Worm (Caenorhabditis elegans): ENCODE data around the gene T21C9.13.

DNA sequence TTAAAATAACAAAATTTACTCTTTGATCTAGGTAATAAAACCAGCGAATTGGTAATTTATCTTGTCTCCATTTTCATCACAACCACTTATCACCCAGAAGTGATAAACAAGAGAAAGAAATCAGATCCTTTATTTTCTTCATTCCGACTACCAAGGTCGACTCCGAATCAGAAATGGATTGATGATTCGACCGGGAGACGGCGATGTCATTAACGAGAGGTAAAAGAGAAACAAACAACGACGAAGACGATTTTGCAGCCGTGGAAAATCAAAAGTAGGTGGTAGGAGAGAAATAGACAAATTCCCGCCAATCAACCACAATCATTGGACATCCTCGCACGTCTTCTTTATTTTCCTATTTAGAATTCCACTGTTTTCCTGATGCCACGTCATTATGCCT lies 40.0 kb upstream of the T21C9.13 start:
- TF ChIP-seq zag-1 (tag; optimal IDR thresholded peaks at IDR 0.05) (no peak), pqm-1 (tag; optimal IDR thresholded peaks at IDR 0.05) (no peak), fkh-2 (tag; optimal IDR thresholded peaks at IDR 0.05) (no peak), unc-39 (tag; optimal IDR thresholded peaks at IDR 0.05) (no peak), fos-1 (tag; optimal IDR thresholded peaks at IDR 0.05) (no peak), R02D3.7 (tag; optimal IDR thresholded peaks at IDR 0.05) (no peak), aly-2 (tag; optimal IDR thresholded peaks at IDR 0.05) (no peak), mdl-1 (tag; optimal IDR thresholded peaks at IDR 0.05) (no peak), egl-5 (tag; optimal IDR thresholded peaks at IDR 0.05) (no peak)
